Worm (Caenorhabditis elegans) whole organism, mixed stage, embryonic: ENCODE measurements around the gene srbc-51.

Source experiments
- lsy-2 ChIP-seq: fragments of 150-350 bp; optimal IDR thresholded peaks from 2 replicates; lab custom pipeline; 2014; ENCODE audit warnings: missing biosample characterization, missing genetic modification characterization
- mls-2 ChIP-seq: sonication (generic microtip); optimal IDR thresholded peaks from 2 replicates; lab custom pipeline; 2016; ENCODE audit warnings: mild to moderate bottlenecking, missing genetic modification characterization, moderate library complexity, missing compliant biosample characterization
- nhr-12 ChIP-seq: fragments of 150-350 bp; optimal IDR thresholded peaks from 2 replicates; lab custom pipeline; 2014; ENCODE audit warnings: missing biosample characterization, missing genetic modification characterization
- nhr-237 ChIP-seq: fragments of 150-350 bp; optimal IDR thresholded peaks from 2 replicates; lab custom pipeline; 2014; ENCODE audit warnings: missing biosample characterization, missing genetic modification characterization
- nhr-28 ChIP-seq: fragments of 150-350 bp; optimal IDR thresholded peaks from 2 replicates; lab custom pipeline; 2014; ENCODE audit warnings: missing biosample characterization, missing genetic modification characterization
- pha-4 ChIP-seq: fragments of 150-350 bp; optimal IDR thresholded peaks from 2 replicates; lab custom pipeline; 2018; ENCODE audit warnings: missing biosample characterization, missing genetic modification reagents, missing genetic modification characterization
- sem-2 ChIP-seq: fragments of 200-800 bp; sonication (Bioruptor generic); optimal IDR thresholded peaks from 2 replicates; lab custom pipeline; 2018; ENCODE audit warnings: mild to moderate bottlenecking, missing genetic modification characterization, missing compliant biosample characterization
- snpc-4 ChIP-seq: fragments of 150-350 bp; optimal IDR thresholded peaks from 2 replicates; lab custom pipeline; 2014; ENCODE audit warnings: missing biosample characterization, missing genetic modification characterization
- unc-62 ChIP-seq: fragments of 150-350 bp; optimal IDR thresholded peaks from 2 replicates; lab custom pipeline; 2014; ENCODE audit warnings: missing biosample characterization, missing genetic modification reagents, missing genetic modification characterization
- zip-8 ChIP-seq: fragments of 150-350 bp; optimal IDR thresholded peaks from 2 replicates; lab custom pipeline; 2014; ENCODE audit warnings: missing biosample characterization, missing genetic modification characterization
- ztf-11 ChIP-seq: fragments of 150-350 bp; optimal IDR thresholded peaks from 2 replicates; lab custom pipeline; 2014; ENCODE audit warnings: missing biosample characterization, missing genetic modification characterization

ce11 chrV:15872273-15872672, 46.1 kb downstream of the srbc-51 start, which contains the start of gene str-56:
- TF ChIP-seq zip-8 (tag; lab: Kevin White, UChicago) = no peak
- TF ChIP-seq nhr-28 (tag; lab: Kevin White, UChicago) = no peak
- TF ChIP-seq unc-62 (GFP tag; lab: Kevin White, UChicago) = no peak
- no peak for TF ChIP-seq lsy-2 (tag; lab: Kevin White, UChicago)
- TF ChIP-seq mls-2 (tag; lab: Kevin White, UChicago) = no peak
- no peak for TF ChIP-seq nhr-12 (tag; lab: Kevin White, UChicago)
- no peak for TF ChIP-seq pha-4 (tag; lab: Kevin White, UChicago)
- no peak for TF ChIP-seq snpc-4 (tag; lab: Kevin White, UChicago)
- no peak for TF ChIP-seq sem-2 (GFP tag; lab: Kevin White, UChicago)
- no peak for TF ChIP-seq ztf-11 (tag; lab: Kevin White, UChicago)
- TF ChIP-seq nhr-237 (tag; lab: Kevin White, UChicago) = no peak
